Worm (Caenorhabditis elegans) whole organism, mixed stage, embryonic: ENCODE results near the gene srj-29.

Experiments
- lsy-2 ChIP-seq: fragments of 150-350 bp; optimal IDR thresholded peaks from 2 replicates; lab custom pipeline; 2014; ENCODE audit warnings: missing biosample characterization, missing genetic modification characterization
- nhr-12 ChIP-seq: fragments of 150-350 bp; optimal IDR thresholded peaks from 2 replicates; lab custom pipeline; 2014; ENCODE audit warnings: missing biosample characterization, missing genetic modification characterization

- TF ChIP-seq lsy-2 (tag; lab: Kevin White, UChicago) (no peak), nhr-12 (tag; lab: Kevin White, UChicago) (no peak)
Measured at ce11 chrV:16057010-16057463, 18.4 kb upstream of the srj-29 start, which contains the start of gene F14H3.5.
